Worm (Caenorhabditis elegans): ENCODE data around the gene W06G6.17.

DNA sequence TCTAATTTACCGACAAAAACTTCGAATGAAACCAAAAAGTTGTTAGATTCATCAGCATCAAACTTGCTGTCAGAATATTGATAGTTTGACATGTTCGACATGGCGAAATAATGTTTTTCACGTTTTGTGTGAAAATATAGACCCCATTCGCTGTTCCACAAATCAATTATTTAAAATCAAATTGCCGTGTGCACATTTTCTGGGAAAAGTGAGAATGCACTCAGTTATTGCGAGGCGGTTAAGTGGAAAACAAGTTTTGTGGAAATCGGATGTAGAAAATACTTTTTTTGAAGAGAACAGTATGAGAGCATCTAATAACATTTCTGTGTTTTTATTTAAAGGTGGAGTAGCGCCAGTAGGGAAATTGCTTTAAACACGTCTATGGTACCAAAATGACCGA is 48.7 kb upstream of the W06G6.17 start, which contains the start of gene srw-42:
- no peak for TF ChIP-seq zag-1 (tag; optimal IDR thresholded peaks at IDR 0.05)
- TF ChIP-seq aha-1 (tag): no peak
- TF ChIP-seq egl-27 (tag; optimal IDR thresholded peaks at IDR 0.05): no peak
- no peak for TF ChIP-seq unc-39 (tag; optimal IDR thresholded peaks at IDR 0.05)
- TF ChIP-seq hif-1 (tag; optimal IDR thresholded peaks at IDR 0.05): no peak
- TF ChIP-seq nhr-237 (tag; optimal IDR thresholded peaks at IDR 0.05): no peak
- no peak for TF ChIP-seq pqm-1 (tag; optimal IDR thresholded peaks at IDR 0.05)
- TF ChIP-seq lin-13 (GFP tag; optimal IDR thresholded peaks at IDR 0.05): no peak

Measured in whole organism, L4 larva.